Worm (Caenorhabditis elegans) whole organism, dauer: ENCODE measurements around the gene D1044.1.

Experiments used
- unc-62 ChIP-seq: sonication (generic microtip); optimal IDR thresholded peaks from 2 replicates; lab custom pipeline; 2017; ENCODE audit warnings: missing biosample characterization, missing genetic modification reagents, missing genetic modification characterization

D1044.1 gene

ce11 chrIII:5564799-5565198 lies 20.7 kb downstream of the D1044.1 start, which contains the start of gene mlc-3:
Gene mlc-3 (plus strand): TSS chrIII:5565025.
- TF ChIP-seq unc-62 (GFP tag; lab: Kevin White, UChicago): no peak

DNA sequence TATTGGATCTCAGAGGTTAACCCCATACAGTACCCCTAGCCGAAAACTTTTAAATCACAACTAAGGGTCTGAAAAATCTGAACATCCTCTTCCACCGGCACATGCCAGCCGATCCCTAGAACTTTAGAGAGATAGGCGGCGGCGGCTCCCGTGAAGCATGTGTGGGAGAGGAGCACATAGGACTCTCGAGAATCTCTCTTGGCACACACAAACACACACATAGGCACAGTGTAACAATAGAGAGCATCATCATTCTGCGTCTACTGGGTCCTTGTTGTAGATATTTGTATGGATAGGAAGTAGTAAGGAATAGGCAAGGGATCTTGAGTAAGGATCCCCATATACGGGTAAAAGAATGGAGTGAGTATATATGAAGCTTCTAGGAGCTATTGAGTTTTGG lies 21.6 kb downstream of the D1044.1 start:
- no peak for TF ChIP-seq unc-62 (GFP tag; lab: Kevin White, UChicago)

- TF ChIP-seq unc-62 (GFP tag; lab: Kevin White, UChicago): no peak
These were observed 22.4 kb downstream of the D1044.1 start for ce11 chrIII:5566496-5566895.

ce11 chrIII:5568265-5568664 lies 24.2 kb downstream of the D1044.1 start:
- no peak for TF ChIP-seq unc-62 (GFP tag; lab: Kevin White, UChicago)

- TF ChIP-seq unc-62 (GFP tag; lab: Kevin White, UChicago): no peak
These were observed 24.6 kb downstream of the D1044.1 start, which contains the start of gene nspb-12 for ce11 chrIII:5568679-5569078. Gene nspb-12 (minus strand): TSS chrIII:5568779.

- TF ChIP-seq unc-62 (GFP tag; lab: Kevin White, UChicago): no peak
These were observed 26.8 kb downstream of the D1044.1 start for ce11 chrIII:5570814-5571443.

DNA sequence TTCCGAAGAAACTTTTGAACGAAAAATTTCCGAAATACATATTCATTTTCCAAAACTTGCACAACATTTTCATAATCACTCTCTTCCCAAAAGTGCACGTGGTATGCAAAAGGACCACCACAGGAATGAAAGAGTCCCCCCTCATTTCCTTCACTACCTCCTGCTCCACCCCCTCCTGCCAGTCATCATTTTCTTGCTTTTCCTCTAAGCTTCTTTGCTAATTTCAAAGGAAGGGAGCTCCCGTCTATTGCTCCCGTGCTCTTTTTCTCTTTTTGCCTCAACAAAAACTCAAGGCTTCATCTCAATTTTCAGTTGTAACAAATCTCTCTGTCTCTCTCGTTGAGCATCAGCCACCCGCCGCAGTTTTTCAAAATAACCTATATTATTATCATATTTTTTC lies 28.7 kb downstream of the D1044.1 start:
- no peak for TF ChIP-seq unc-62 (GFP tag; lab: Kevin White, UChicago)

ce11 chrIII:5573694-5574093 lies 29.6 kb downstream of the D1044.1 start, which contains the start of gene molo-1:
Gene molo-1 (plus strand): TSS chrIII:5573994.
- no peak for TF ChIP-seq unc-62 (GFP tag; lab: Kevin White, UChicago)

- no peak for TF ChIP-seq unc-62 (GFP tag; lab: Kevin White, UChicago)
These were observed 37.0 kb downstream of the D1044.1 start, which contains the start of gene F56D2.5 for ce11 chrIII:5581049-5581448. Gene F56D2.5 (minus strand): TSS chrIII:5581419.

ce11 chrIII:5582766-5583165 lies 38.7 kb downstream of the D1044.1 start, which contains the start of the genes F56D2.8 and uev-2:
Gene F56D2.8 (minus strand): TSS chrIII:5582866.
Gene uev-2 (plus strand): TSS chrIII:5583125.
- no peak for TF ChIP-seq unc-62 (GFP tag; lab: Kevin White, UChicago)

DNA sequence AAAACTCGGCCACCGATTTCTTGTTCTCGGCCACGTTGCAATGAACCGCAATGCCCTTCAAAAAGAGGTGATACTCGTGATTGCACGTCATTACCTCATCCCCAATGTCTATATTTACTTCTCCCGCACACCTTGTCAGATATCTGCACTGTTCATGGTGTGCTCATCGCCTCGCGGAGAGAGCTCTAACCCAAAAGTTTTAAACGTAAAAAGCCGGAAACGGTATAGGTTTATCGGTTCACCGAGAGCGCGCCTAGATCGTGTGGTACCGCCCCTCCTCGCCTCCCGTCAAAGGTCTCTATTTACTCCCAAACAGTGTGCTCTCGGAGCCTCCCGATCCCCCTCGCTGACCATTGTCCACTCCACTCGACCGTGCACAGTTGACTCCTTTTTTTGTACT lies 40.6 kb downstream of the D1044.1 start, which contains the start of gene F56D2.3:
TSS of gene F56D2.3 (plus strand) at position 301 of the 400 bp plus-strand sequence.
- TF ChIP-seq unc-62 (GFP tag; lab: Kevin White, UChicago): no peak

- TF ChIP-seq unc-62 (GFP tag; lab: Kevin White, UChicago): no peak
These were observed 41.6 kb downstream of the D1044.1 start for ce11 chrIII:5585711-5586110.

DNA sequence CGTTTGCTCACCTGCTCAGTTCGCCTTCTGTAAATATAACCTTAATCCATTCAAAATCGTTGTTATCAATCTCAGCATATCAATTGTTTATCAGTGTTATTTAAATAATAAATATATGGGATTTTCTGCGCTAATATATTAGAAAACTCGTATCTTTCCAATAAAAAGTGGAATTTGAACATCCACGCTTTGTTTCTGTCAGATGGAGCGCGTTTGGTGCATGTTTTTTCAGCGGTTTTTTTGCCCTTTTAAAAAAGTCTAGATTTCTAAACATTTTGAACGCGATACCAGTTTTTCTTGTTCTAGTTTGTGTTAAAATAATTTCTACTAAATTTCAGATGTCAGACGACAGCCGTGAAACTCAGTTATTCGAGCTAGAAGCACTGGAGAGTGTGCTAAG lies 42.8 kb downstream of the D1044.1 start, which contains the start of gene F56D2.2:
TSS of gene F56D2.2 (plus strand) at position 339 of the 400 bp plus-strand sequence.
- TF ChIP-seq unc-62 (GFP tag; lab: Kevin White, UChicago): no peak

ce11 chrIII:5588746-5589145 lies 44.7 kb downstream of the D1044.1 start:
- no peak for TF ChIP-seq unc-62 (GFP tag; lab: Kevin White, UChicago)

DNA sequence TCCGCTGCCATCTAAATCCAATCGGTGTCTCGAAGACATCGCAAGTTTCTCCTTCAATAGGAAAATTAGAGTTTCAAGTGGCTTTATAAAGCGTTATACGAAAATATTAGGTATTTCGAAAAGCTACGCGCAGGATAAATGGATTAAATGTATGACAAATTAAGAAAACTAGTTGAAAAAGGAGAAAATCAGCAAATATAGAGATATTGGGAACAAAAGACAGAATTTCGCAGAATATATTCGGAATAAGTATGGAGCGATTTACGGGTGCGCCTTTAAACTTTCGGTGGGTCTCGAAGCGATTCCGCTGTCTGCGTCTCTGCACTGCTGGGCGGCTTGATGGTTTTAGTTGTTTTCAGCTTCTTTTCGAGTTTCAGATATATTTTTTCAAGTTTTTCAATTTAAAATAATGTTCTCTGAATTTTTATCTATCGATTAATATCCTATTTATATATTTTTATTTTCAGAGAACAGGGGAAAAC lies 47.6 kb downstream of the D1044.1 start, which contains the start of the genes ddx-15 and ucr-1:
TSS of gene ddx-15 (minus strand) at position 51 of the 482 bp plus-strand sequence.
TSS of gene ucr-1 (plus strand) at position 468 of the 482 bp plus-strand sequence.
- TF ChIP-seq unc-62 (GFP tag; lab: Kevin White, UChicago): no peak

DNA sequence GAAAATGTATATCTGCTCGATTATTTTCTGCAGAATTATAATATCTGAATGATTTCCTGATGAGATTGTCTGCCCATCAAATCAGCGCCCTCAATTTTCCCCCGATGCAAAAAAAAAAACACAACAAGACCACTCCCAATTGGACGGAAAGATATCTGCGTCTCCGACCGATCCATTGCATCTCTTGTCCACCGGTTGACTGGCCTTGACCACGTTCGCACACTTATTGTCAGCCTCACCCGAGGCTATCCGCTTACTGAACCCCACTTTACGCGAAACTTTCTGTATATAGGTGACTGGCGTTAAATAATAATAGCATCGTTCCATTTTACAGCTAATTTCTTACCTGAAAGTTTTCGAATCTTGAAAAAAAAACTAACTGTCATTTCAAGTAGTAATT lies 50.3 kb downstream of the D1044.1 start:
- no peak for TF ChIP-seq unc-62 (GFP tag; lab: Kevin White, UChicago)

- TF ChIP-seq unc-62 (GFP tag; lab: Kevin White, UChicago): no peak
These were observed 51.4 kb downstream of the D1044.1 start, which contains the start of gene ced-6 for ce11 chrIII:5595445-5595844. Gene ced-6 (plus strand): TSS chrIII:5595771.
